Fruit fly (Drosophila melanogaster) whole organism, prepupa: ENCODE measurements around the gene Dnaaf6.

Experiments
- Blimp-1 ChIP-seq: fragments of 200-800 bp; sonication (Bioruptor generic); optimal IDR thresholded peaks from 3 replicates; lab custom pipeline; 2017; ENCODE audit warnings: missing biosample characterization, missing genetic modification characterization, mild to moderate bottlenecking, moderate library complexity, missing genetic modification reagents
- CG10669 ChIP-seq: fragments of 200-800 bp; sonication (Bioruptor generic); optimal IDR thresholded peaks from 3 replicates; lab custom pipeline; 2018; ENCODE audit warnings: missing biosample characterization, mild to moderate bottlenecking, missing genetic modification characterization, moderate library complexity
- CG11294 ChIP-seq: fragments of 200-800 bp; sonication (Bioruptor generic); IDR thresholded peaks from 2 replicates; pipeline ENCODE4 v1.3.6; 2022; ENCODE audit warnings: missing biosample characterization, missing genetic modification characterization
- CG11762 ChIP-seq: fragments of 200-800 bp; sonication (Bioruptor generic); optimal IDR thresholded peaks from 3 replicates; lab custom pipeline; 2016; ENCODE audit warnings: missing biosample characterization, missing genetic modification characterization; ENCODE audit not compliant: insufficient read depth
- CG11902 ChIP-seq: fragments of 200-800 bp; sonication (Bioruptor generic); optimal IDR thresholded peaks from 3 replicates; lab custom pipeline; 2016; ENCODE audit warnings: missing biosample characterization, missing genetic modification characterization
- CG15336 ChIP-seq: fragments of 200-800 bp; sonication (Bioruptor generic); IDR thresholded peaks from 2 replicates; pipeline ENCODE4 v1.3.6; 2022; ENCODE audit warnings: missing biosample characterization, missing genetic modification characterization
- CG1621 ChIP-seq: fragments of 200-800 bp; sonication (Bioruptor generic); optimal IDR thresholded peaks from 3 replicates; lab custom pipeline; 2018; ENCODE audit warnings: missing biosample characterization, mild to moderate bottlenecking, missing genetic modification characterization
- CG16779 ChIP-seq: fragments of 200-800 bp; sonication (Bioruptor generic); optimal IDR thresholded peaks from 3 replicates; lab custom pipeline; 2017; ENCODE audit warnings: missing biosample characterization, mild to moderate bottlenecking, missing genetic modification characterization
- CG3032 ChIP-seq: fragments of 200-800 bp; optimal IDR thresholded peaks from 2 replicates; lab custom pipeline; 2019; ENCODE audit warnings: missing biosample characterization, mild to moderate bottlenecking, missing genetic modification characterization, moderate library complexity
- CG31627 ChIP-seq: fragments of 200-800 bp; sonication (Bioruptor generic); optimal IDR thresholded peaks from 3 replicates; lab custom pipeline; 2016; ENCODE audit warnings: missing biosample characterization, missing genetic modification characterization
- CG32006 ChIP-seq: fragments of 200-800 bp; sonication (Bioruptor generic); optimal IDR thresholded peaks from 3 replicates; lab custom pipeline; 2017; ENCODE audit warnings: missing biosample characterization, mild to moderate bottlenecking, missing genetic modification characterization
- CG34406 ChIP-seq: fragments of 200-800 bp; sonication (Bioruptor generic); optimal IDR thresholded peaks from 3 replicates; lab custom pipeline; 2016; ENCODE audit warnings: missing biosample characterization, missing genetic modification characterization
- CG3919 ChIP-seq: fragments of 200-800 bp; sonication (Bioruptor generic); optimal IDR thresholded peaks from 3 replicates; lab custom pipeline; 2016; ENCODE audit warnings: missing biosample characterization, missing genetic modification characterization
- CG4318 ChIP-seq: fragments of 200-800 bp; sonication (Bioruptor generic); optimal IDR thresholded peaks from 3 replicates; lab custom pipeline; 2017; ENCODE audit warnings: missing biosample characterization, mild to moderate bottlenecking, missing genetic modification characterization
- CG6163 ChIP-seq: fragments of 200-800 bp; sonication (Bioruptor generic); IDR thresholded peaks from 3 replicates; pipeline ENCODE4 v1.3.6; 2022; ENCODE audit warnings: missing biosample characterization, missing genetic modification characterization
- CG6276 ChIP-seq: fragments of 200-800 bp; sonication (Bioruptor generic); optimal IDR thresholded peaks from 2 replicates; lab custom pipeline; 2017; ENCODE audit warnings: missing biosample characterization, mild to moderate bottlenecking, missing genetic modification characterization
- CG6808 ChIP-seq: fragments of 200-800 bp; sonication (Bioruptor generic); optimal IDR thresholded peaks from 3 replicates; lab custom pipeline; 2017; ENCODE audit warnings: missing biosample characterization, missing genetic modification characterization, mild to moderate bottlenecking, moderate library complexity, missing genetic modification reagents
- CG6854 ChIP-seq: fragments of 200-800 bp; sonication (Bioruptor generic); optimal IDR thresholded peaks from 2 replicates; lab custom pipeline; 2017; ENCODE audit warnings: missing biosample characterization, mild to moderate bottlenecking, missing genetic modification characterization
- CG7368 ChIP-seq: fragments of 200-800 bp; sonication (Bioruptor generic); optimal IDR thresholded peaks from 3 replicates; lab custom pipeline; 2016; ENCODE audit warnings: missing biosample characterization, missing genetic modification characterization
- CG8319 ChIP-seq: fragments of 200-800 bp; sonication (Bioruptor generic); optimal IDR thresholded peaks from 3 replicates; lab custom pipeline; 2016; ENCODE audit warnings: missing biosample characterization, missing genetic modification characterization
- CG9139 ChIP-seq: fragments of 200-800 bp; sonication (Bioruptor generic); optimal IDR thresholded peaks from 3 replicates; lab custom pipeline; 2017; ENCODE audit warnings: missing biosample characterization, mild to moderate bottlenecking, missing genetic modification characterization
- Eip75B ChIP-seq: fragments of 200-800 bp; sonication (Bioruptor generic); optimal IDR thresholded peaks from 3 replicates; lab custom pipeline; 2016; ENCODE audit warnings: missing biosample characterization, missing genetic modification characterization
- Eip78C ChIP-seq: fragments of 200-800 bp; sonication (Bioruptor generic); peaks from one replicate; lab custom pipeline; 2016; ENCODE audit warnings: missing biosample characterization, missing genetic modification characterization
- Eip93F ChIP-seq: fragments of 200-800 bp; sonication (Bioruptor generic); optimal IDR thresholded peaks from 2 replicates; lab custom pipeline; 2016; ENCODE audit warnings: missing biosample characterization, mild to moderate bottlenecking, missing genetic modification characterization
- Ets96B ChIP-seq: fragments of 200-800 bp; optimal IDR thresholded peaks from 2 replicates; lab custom pipeline; 2019; ENCODE audit warnings: missing biosample characterization, mild to moderate bottlenecking, missing genetic modification characterization, moderate library complexity
- Gug ChIP-seq: fragments of 200-800 bp; sonication (Bioruptor generic); IDR thresholded peaks from 2 replicates; pipeline ENCODE4 v1.3.6; 2022; ENCODE audit warnings: missing biosample characterization, missing genetic modification characterization
- Hr38 ChIP-seq: sonication (Bioruptor generic); optimal IDR thresholded peaks from 2 replicates; lab custom pipeline; 2016; ENCODE audit warnings: missing biosample characterization, missing genetic modification characterization
- Hr4 ChIP-seq: fragments of 200-800 bp; sonication (Bioruptor generic); optimal IDR thresholded peaks from 3 replicates; lab custom pipeline; 2016; ENCODE audit warnings: missing biosample characterization, missing genetic modification characterization
- Met ChIP-seq: fragments of 200-800 bp; sonication (Bioruptor generic); optimal IDR thresholded peaks from 3 replicates; lab custom pipeline; 2016; ENCODE audit warnings: missing biosample characterization, missing genetic modification characterization
- Smox ChIP-seq: fragments of 200-800 bp; sonication (Bioruptor generic); optimal IDR thresholded peaks from 3 replicates; lab custom pipeline; 2016; ENCODE audit warnings: missing biosample characterization, missing genetic modification characterization
- Sox102F ChIP-seq: fragments of 200-800 bp; sonication (Bioruptor generic); optimal IDR thresholded peaks from 2 replicates; lab custom pipeline; 2016; ENCODE audit warnings: missing biosample characterization, mild to moderate bottlenecking, missing genetic modification characterization
- achi ChIP-seq: fragments of 200-800 bp; sonication (Bioruptor generic); optimal IDR thresholded peaks from 3 replicates; lab custom pipeline; 2016; ENCODE audit warnings: missing biosample characterization, missing genetic modification characterization
- acj6 ChIP-seq: fragments of 200-800 bp; sonication (Bioruptor generic); optimal IDR thresholded peaks from 3 replicates; lab custom pipeline; 2016; ENCODE audit warnings: missing biosample characterization, missing genetic modification characterization
- cyc ChIP-seq: fragments of 200-800 bp; sonication (Bioruptor generic); optimal IDR thresholded peaks from 3 replicates; lab custom pipeline; 2016; ENCODE audit warnings: missing biosample characterization, missing genetic modification characterization
- dac ChIP-seq: fragments of 200-800 bp; sonication (Bioruptor generic); optimal IDR thresholded peaks from 2 replicates; lab custom pipeline; 2017; ENCODE audit warnings: missing biosample characterization, mild to moderate bottlenecking, missing genetic modification characterization
- dsx ChIP-seq: fragments of 200-800 bp; optimal IDR thresholded peaks from 3 replicates; lab custom pipeline; 2019; ENCODE audit warnings: missing biosample characterization, mild to moderate bottlenecking, missing genetic modification characterization, moderate library complexity; ENCODE audit not compliant: poor library complexity, severe bottlenecking
- eg ChIP-seq: fragments of 200-800 bp; sonication (Bioruptor generic); IDR thresholded peaks from 3 replicates; pipeline ENCODE4 v1.3.6; 2022; ENCODE audit warnings: missing biosample characterization, missing genetic modification characterization
- fd59A ChIP-seq: fragments of 200-800 bp; sonication (Bioruptor generic); optimal IDR thresholded peaks from 2 replicates; lab custom pipeline; 2017; ENCODE audit warnings: missing biosample characterization, mild to moderate bottlenecking, missing genetic modification characterization, missing genetic modification reagents
- salr ChIP-seq, 2 experiments: fragments of 200-800 bp; sonication (Bioruptor generic); optimal IDR thresholded peaks; 3 replicates each; lab custom pipeline; 2016 to 2018; ENCODE audit warnings: missing biosample characterization in 2 of 2, missing genetic modification characterization in 2 of 2, mild to moderate bottlenecking in 1 of 2
- spab ChIP-seq: fragments of 200-800 bp; sonication (Bioruptor generic); optimal IDR thresholded peaks from 2 replicates; lab custom pipeline; 2017; ENCODE audit warnings: missing biosample characterization, mild to moderate bottlenecking, missing genetic modification characterization, missing genetic modification reagents
- ss ChIP-seq, 2 experiments: fragments of 200-800 bp; sonication (Bioruptor generic); optimal IDR thresholded peaks; 2 replicates in 1 of 2; 3 replicates in 1 of 2; lab custom pipeline; 2017 to 2018; ENCODE audit warnings: mild to moderate bottlenecking in 2 of 2, missing biosample characterization in 2 of 2, missing genetic modification characterization in 2 of 2, moderate library complexity in 1 of 2
- svp ChIP-seq: fragments of 200-800 bp; sonication (Bioruptor generic); peaks from one replicate; lab custom pipeline; 2016; ENCODE audit warnings: missing biosample characterization, missing genetic modification characterization

The Dnaaf6 gene

DNA sequence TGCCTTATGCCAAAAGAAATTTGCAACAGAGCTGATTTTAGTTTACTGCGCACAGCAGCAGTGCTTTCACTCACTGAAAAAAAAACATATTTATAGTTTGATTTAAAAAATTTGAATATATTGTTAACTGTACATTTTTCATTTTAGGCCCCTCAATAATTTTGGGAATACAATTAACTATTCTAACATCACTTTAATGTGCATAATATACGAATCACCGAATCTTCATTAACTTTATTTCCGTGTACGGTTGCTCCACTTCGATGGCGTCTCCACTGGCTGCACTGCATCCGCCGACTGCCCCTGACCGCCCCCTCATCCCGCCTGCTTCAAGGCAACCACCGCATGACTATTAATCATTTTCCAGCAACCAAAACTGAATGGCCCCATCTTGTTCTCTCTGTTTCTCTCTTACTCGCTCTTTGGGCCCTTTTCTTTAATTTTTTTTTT is 47.8 kb upstream of the Dnaaf6 start (continued):
- peak; percentile 92 for TF ChIP-seq CG10669 (GFP tag; lab: Kevin White, UChicago)
- TF ChIP-seq CG4318 (GFP tag; lab: Kevin White, UChicago) = peak; percentile 87
- TF ChIP-seq Smox (GFP tag; lab: Kevin White, UChicago) = peak; percentile 90
- peak; percentile 79 for TF ChIP-seq Blimp-1 (GFP tag; lab: Kevin White, UChicago)
- peak; percentile 84 for TF ChIP-seq CG16779
- peak; percentile 91 for TF ChIP-seq CG15336 (GFP tag; lab: Robert Waterston, UW)
- TF ChIP-seq cyc (GFP tag; lab: Kevin White, UChicago) = peak; percentile 90
- peak; percentile 60 for TF ChIP-seq CG11294 (GFP tag; lab: Robert Waterston, UW)
- TF ChIP-seq achi = peak; percentile 94
- TF ChIP-seq Met (GFP tag; lab: Kevin White, UChicago) = peak; percentile 92
- peak; percentile 96 for TF ChIP-seq CG3919
- peak; percentile 82 for TF ChIP-seq dac (GFP tag; lab: Kevin White, UChicago)
- peak; percentile 90 for TF ChIP-seq Hr4
- TF ChIP-seq CG32006 (GFP tag; lab: Kevin White, UChicago) = peak; percentile 93
- peak; percentile 93 for TF ChIP-seq eg (GFP tag; lab: Robert Waterston, UW)
- TF ChIP-seq acj6 = peak; percentile 91
- peak; percentile 96 for TF ChIP-seq CG6163 (GFP tag; lab: Robert Waterston, UW)
- TF ChIP-seq spab (GFP tag; lab: Kevin White, UChicago) = peak; percentile 93
- TF ChIP-seq fd59A (GFP tag; lab: Kevin White, UChicago) = peak; percentile 89
- peak; percentile 89 to 91 for TF ChIP-seq ss (GFP tag; optimal IDR thresholded peaks at IDR 0.05; lab: Kevin White, UChicago)
- peak; percentile 92 for TF ChIP-seq Ets96B (tag; lab: Kevin White, UChicago)
- TF ChIP-seq CG3032 (tag; lab: Kevin White, UChicago) = peak; percentile 87
- TF ChIP-seq CG7368 (GFP tag; lab: Kevin White, UChicago) = peak; percentile 93
- TF ChIP-seq CG11762 (GFP tag; lab: Kevin White, UChicago) = peak; percentile 87
- peak; percentile 92 for TF ChIP-seq CG34406 (GFP tag; lab: Kevin White, UChicago)
- TF ChIP-seq salr (GFP tag; optimal IDR thresholded peaks at IDR 0.05; lab: Kevin White, UChicago) = peak; percentile 74 to 89

DNA sequence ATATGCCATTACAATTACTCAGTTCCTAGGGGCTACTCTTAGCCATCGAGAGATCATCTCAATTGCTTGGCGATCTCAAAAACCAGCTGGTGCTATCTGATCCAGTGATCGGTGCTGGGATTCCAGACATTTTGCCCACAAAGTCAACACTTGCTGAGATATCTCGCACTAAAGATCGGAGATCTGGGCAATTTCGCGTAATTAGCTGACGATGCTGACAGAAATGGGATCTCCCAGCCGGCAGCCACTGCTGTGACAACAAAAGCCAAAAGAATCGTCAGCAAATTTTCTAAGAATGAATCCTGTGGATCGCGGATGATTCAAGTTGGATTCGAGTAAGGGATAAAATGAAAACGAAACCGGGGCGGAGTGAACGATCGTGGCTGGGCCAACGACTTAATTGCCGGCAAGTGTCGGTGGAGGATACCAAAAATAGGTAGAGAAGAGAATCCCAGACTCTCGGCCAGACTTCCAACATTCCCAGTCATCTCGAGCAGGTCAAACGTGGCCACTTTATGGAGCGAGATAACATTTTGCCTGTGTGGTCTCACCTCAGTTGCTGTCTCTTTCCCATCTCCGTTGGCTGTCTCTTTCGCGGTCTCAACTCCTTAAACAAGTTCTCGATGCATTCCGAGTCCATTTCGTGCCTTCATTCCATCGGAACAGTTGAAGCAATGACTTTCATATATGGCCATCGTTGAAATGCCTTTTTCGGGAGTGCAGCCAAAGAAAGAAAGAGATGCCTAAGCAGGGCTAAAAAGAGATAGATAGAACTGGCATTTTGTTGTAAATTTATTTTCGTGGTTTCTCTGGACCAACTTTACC is 46.7 kb upstream of the Dnaaf6 start:
- TF ChIP-seq Sox102F (GFP tag; lab: Kevin White, UChicago) (peak; percentile 8), CG1621 (no peak), dsx (peak; percentile 64), CG6854 (GFP tag; lab: Kevin White, UChicago) (no peak), CG11902 (GFP tag; lab: Kevin White, UChicago) (no peak), CG6276 (GFP tag; lab: Kevin White, UChicago) (no peak), achi (no peak), svp (GFP tag; lab: Kevin White, UChicago) (peak; percentile 29), Eip78C (GFP tag; lab: Kevin White, UChicago) (peak; percentile 62), CG8319 (GFP tag; lab: Kevin White, UChicago) (no peak), salr (GFP tag; optimal IDR thresholded peaks at IDR 0.05; lab: Kevin White, UChicago) (no peak), CG4318 (GFP tag; lab: Kevin White, UChicago) (no peak), CG10669 (GFP tag; lab: Kevin White, UChicago) (no peak)

DNA sequence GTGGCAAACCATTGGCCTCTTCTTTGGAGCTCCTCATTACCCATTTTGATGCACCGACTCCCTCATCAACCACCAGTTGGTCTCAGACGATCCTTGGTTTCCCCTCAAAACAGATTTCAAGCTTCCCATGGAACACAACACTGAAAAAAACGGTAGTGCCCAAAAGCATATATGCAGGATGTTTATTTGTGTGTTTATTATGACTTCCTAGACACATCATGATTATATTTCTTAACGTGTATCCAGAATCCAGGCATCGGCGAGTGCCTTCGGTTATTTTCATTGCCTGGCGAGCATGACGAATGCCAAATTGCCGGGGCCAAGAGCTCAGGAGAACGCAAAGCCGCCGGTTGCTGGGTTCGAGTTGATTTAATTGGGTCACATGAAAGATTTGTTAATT is 44.8 kb upstream of the Dnaaf6 start:
- TF ChIP-seq Eip93F (GFP tag; lab: Kevin White, UChicago) (no peak), Hr38 (GFP tag; lab: Kevin White, UChicago) (no peak), Ets96B (tag; lab: Kevin White, UChicago) (peak; percentile 30), CG31627 (GFP tag; lab: Kevin White, UChicago) (no peak), dsx (peak; percentile 21), CG9139 (GFP tag; lab: Kevin White, UChicago) (no peak), Gug (GFP tag; lab: Robert Waterston, UW) (no peak), Eip75B (GFP tag; lab: Kevin White, UChicago) (no peak), CG4318 (GFP tag; lab: Kevin White, UChicago) (no peak), eg (GFP tag; lab: Robert Waterston, UW) (no peak), spab (GFP tag; lab: Kevin White, UChicago) (peak; percentile 6), CG6808 (GFP tag; lab: Kevin White, UChicago) (peak; percentile 30), CG10669 (GFP tag; lab: Kevin White, UChicago) (peak; percentile 2), fd59A (GFP tag; lab: Kevin White, UChicago) (no peak), CG8319 (GFP tag; lab: Kevin White, UChicago) (no peak), Eip78C (GFP tag; lab: Kevin White, UChicago) (peak; percentile 79), CG3032 (tag; lab: Kevin White, UChicago) (peak; percentile 44), ss (GFP tag; optimal IDR thresholded peaks at IDR 0.05; lab: Kevin White, UChicago) (peak in 1 of 2 experiments; percentile 1), CG1621 (peak; percentile 15), cyc (GFP tag; lab: Kevin White, UChicago) (no peak), CG3919 (no peak), salr (GFP tag; optimal IDR thresholded peaks at IDR 0.05; lab: Kevin White, UChicago) (peak in 1 of 2 experiments; percentile 3), CG6163 (GFP tag; lab: Robert Waterston, UW) (peak; percentile 25; the same call in 1 of the 3 replicates)
